Fruit fly (Drosophila melanogaster): ENCODE results near the gene obst-J.

DNA sequence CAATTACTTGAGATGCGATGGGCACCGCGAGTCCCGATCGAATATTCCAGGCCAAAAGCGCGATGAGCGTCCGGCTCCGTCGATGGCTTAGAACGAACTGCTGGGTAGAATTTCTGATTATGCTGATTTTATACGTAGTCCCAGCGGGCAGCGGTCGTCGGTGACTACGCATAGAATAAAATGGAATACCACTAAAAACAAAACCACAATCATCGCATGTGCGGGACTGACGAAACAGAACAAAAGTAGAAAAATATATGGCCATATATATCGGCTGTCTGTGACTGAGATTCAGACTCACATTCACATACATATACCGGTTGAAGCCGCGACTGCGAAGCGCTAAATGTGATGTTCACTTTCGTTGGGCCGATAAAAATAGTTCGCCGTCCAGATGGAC lies 4.3 kb downstream of the obst-J start, which contains the start of gene CG7365:
- no peak for TF ChIP-seq br (GFP tag; optimal IDR thresholded peaks at IDR 0.05)
- TF ChIP-seq rgr (GFP tag; optimal IDR thresholded peaks at IDR 0.05), result no peak
- no peak for TF ChIP-seq woc (GFP tag; optimal IDR thresholded peaks at IDR 0.05)
- no peak for TF ChIP-seq CG9705 (GFP tag; optimal IDR thresholded peaks at IDR 0.05)
- no peak for TF ChIP-seq pan (optimal IDR thresholded peaks at IDR 0.05)
- TF ChIP-seq fru (GFP tag; optimal IDR thresholded peaks at IDR 0.05), result no peak
- TF ChIP-seq usp (GFP tag; optimal IDR thresholded peaks at IDR 0.05), result no peak
- TF ChIP-seq psq (GFP tag; optimal IDR thresholded peaks at IDR 0.05), result no peak

Data from whole organism, wandering third instar larva.